Worm (Caenorhabditis elegans): ENCODE data around the gene srx-135.

Gene srx-135

ce11 chrV:13908120-13908915 lies 49.3 kb downstream of the srx-135 start:
- TF ChIP-seq pag-3 (tag; optimal IDR thresholded peaks at IDR 0.05; ENCODE audit: borderline replicate concordance, insufficient read depth): no peak
- no peak for TF ChIP-seq unc-130 (tag; optimal IDR thresholded peaks at IDR 0.05)
- peak; percentile 61 for TF ChIP-seq pax-3 (tag; optimal IDR thresholded peaks at IDR 0.05)
- no peak for TF ChIP-seq mdl-1 (tag; optimal IDR thresholded peaks at IDR 0.05)
- no peak for TF ChIP-seq ets-5 (GFP tag; IDR thresholded peaks at IDR 0.05)
- peak; percentile 17 for TF ChIP-seq lir-3 (tag; optimal IDR thresholded peaks at IDR 0.05; ENCODE audit: poor library complexity)
- no peak for TF ChIP-seq nhr-47 (tag; optimal IDR thresholded peaks at IDR 0.05)
- TF ChIP-seq fos-1 (tag; optimal IDR thresholded peaks at IDR 0.05): no peak
- TF ChIP-seq isw-1 (GFP tag; IDR thresholded peaks at IDR 0.05): no peak
- TF ChIP-seq egl-13 (tag; optimal IDR thresholded peaks at IDR 0.05): no peak
- no peak for TF ChIP-seq nhr-237 (tag; optimal IDR thresholded peaks at IDR 0.05)
- TF ChIP-seq ceh-82 (tag; optimal IDR thresholded peaks at IDR 0.05): no peak
- no peak for TF ChIP-seq lin-14 (GFP tag; optimal IDR thresholded peaks at IDR 0.05)
- TF ChIP-seq Y116A8C.19 (tag; optimal IDR thresholded peaks at IDR 0.05; ENCODE audit: borderline replicate concordance): no peak
- TF ChIP-seq nhr-28 (tag; optimal IDR thresholded peaks at IDR 0.05): no peak
- TF ChIP-seq nhr-19 (GFP tag; conservative IDR thresholded peaks at IDR 0.05): no peak
- no peak for TF ChIP-seq ceh-63 (GFP tag; optimal IDR thresholded peaks at IDR 0.05)
- no peak for TF ChIP-seq ztf-4 (tag; optimal IDR thresholded peaks at IDR 0.05)
- TF ChIP-seq ceh-88 (GFP tag; IDR thresholded peaks at IDR 0.05): peak; percentile 9
- TF ChIP-seq vab-15 (tag; optimal IDR thresholded peaks at IDR 0.05): no peak
- TF ChIP-seq nhr-11 (tag; optimal IDR thresholded peaks at IDR 0.05): no peak
- TF ChIP-seq lin-15B (tag; optimal IDR thresholded peaks at IDR 0.05): no peak
- TF ChIP-seq mef-2 (tag; optimal IDR thresholded peaks at IDR 0.05): no peak
- TF ChIP-seq nhr-71 (tag; optimal IDR thresholded peaks at IDR 0.05): peak; percentile 17
- TF ChIP-seq alr-1 (tag; optimal IDR thresholded peaks at IDR 0.05; ENCODE audit: borderline replicate concordance): no peak
- no peak for TF ChIP-seq efl-3 (GFP tag; optimal IDR thresholded peaks at IDR 0.05)
- no peak for TF ChIP-seq nhr-84 (tag; optimal IDR thresholded peaks at IDR 0.05)
- TF ChIP-seq skn-1 (tag; optimal IDR thresholded peaks at IDR 0.05): no peak
- no peak for TF ChIP-seq lin-35 (GFP tag; optimal IDR thresholded peaks at IDR 0.05)
- no peak for TF ChIP-seq tbx-2 (tag; optimal IDR thresholded peaks at IDR 0.05)
- TF ChIP-seq ama-1 (optimal IDR thresholded peaks at IDR 0.05): peak; percentile 12
- peak; percentile 9 for TF ChIP-seq elt-2 (tag; optimal IDR thresholded peaks at IDR 0.05)
- no peak for TF ChIP-seq tlp-1 (tag; optimal IDR thresholded peaks at IDR 0.05)
- peak; percentile 39 for TF ChIP-seq nhr-85 (tag)
- TF ChIP-seq C16A3.4 (tag; optimal IDR thresholded peaks at IDR 0.05): no peak
- TF ChIP-seq lin-39 (tag; optimal IDR thresholded peaks at IDR 0.05): no peak
- no peak for TF ChIP-seq xbp-1 (tag; optimal IDR thresholded peaks at IDR 0.05)
- no peak for TF ChIP-seq nhr-90 (tag; optimal IDR thresholded peaks at IDR 0.05; ENCODE audit: poor library complexity)
- no peak for TF ChIP-seq grh-1 (GFP tag; IDR thresholded peaks at IDR 0.05)
- TF ChIP-seq fkh-10 (GFP tag; optimal IDR thresholded peaks at IDR 0.05): no peak
- peak in 1 of 6 experiments; percentile 6 for TF ChIP-seq elt-3 (tag; optimal IDR thresholded peaks at IDR 0.05)
- TF ChIP-seq nhr-12 (tag; optimal IDR thresholded peaks at IDR 0.05): no peak
- no peak for TF ChIP-seq fkh-8 (tag; optimal IDR thresholded peaks at IDR 0.05)
- TF ChIP-seq zip-4 (GFP tag; optimal IDR thresholded peaks at IDR 0.05): no peak
- no peak for TF ChIP-seq zag-1 (tag; optimal IDR thresholded peaks at IDR 0.05)
- TF ChIP-seq sup-37 (GFP tag; optimal IDR thresholded peaks at IDR 0.05): no peak
- TF ChIP-seq jun-1 (tag; optimal IDR thresholded peaks at IDR 0.05): no peak
- TF ChIP-seq ceh-8 (GFP tag; optimal IDR thresholded peaks at IDR 0.05): no peak
- TF ChIP-seq egl-27 (tag; optimal IDR thresholded peaks at IDR 0.05): no peak
- TF ChIP-seq mep-1 (tag; optimal IDR thresholded peaks at IDR 0.05): no peak
